Fruit fly (Drosophila melanogaster): Measurements from ENCODE around the gene CG4229.

Gene CG4229

DNA sequence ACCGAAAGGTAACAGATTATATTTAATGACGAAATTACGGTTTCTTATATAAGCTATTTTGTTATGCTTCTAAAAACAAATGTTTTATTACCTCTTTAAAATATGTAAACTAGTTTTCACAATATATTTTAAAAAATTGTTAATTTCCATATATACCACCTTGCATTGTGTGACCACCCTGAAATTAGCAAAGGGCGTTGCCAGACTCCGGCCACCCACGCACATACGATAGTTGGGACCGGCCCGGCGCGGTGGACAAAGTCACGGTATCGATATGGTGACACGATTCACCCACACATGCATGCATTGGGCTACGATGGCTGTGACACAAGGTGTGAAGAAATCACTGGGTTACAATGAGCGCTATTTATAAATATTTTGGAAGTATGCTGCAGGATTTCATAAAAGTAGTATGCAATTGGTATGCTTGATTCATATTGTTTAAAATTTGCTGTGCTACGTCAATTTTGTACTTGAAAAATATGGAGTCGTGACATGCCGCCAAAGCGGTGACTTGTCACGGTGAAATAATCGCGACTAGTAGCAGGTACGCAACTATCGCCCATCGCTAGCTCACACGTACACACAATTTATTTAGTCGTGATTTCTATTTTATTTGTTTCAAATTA is 31.5 kb downstream of the CG4229 start (continued):
- TF ChIP-seq Stat92E (GFP tag; optimal IDR thresholded peaks at IDR 0.05) (no peak), CG18011 (GFP tag; optimal IDR thresholded peaks at IDR 0.05) (no peak), CG12744 (GFP tag; optimal IDR thresholded peaks at IDR 0.05) (peak; percentile 9), Lpt (GFP tag; optimal IDR thresholded peaks at IDR 0.05) (no peak), Lim3 (GFP tag; IDR thresholded peaks at IDR 0.05) (no peak), Asciz (GFP tag; optimal IDR thresholded peaks at IDR 0.05) (no peak), nmo (GFP tag; optimal IDR thresholded peaks at IDR 0.05) (peak; percentile 83), CG1603 (tag; optimal IDR thresholded peaks at IDR 0.05) (peak; percentile 75), CG43689 (GFP tag; IDR thresholded peaks at IDR 0.05) (no peak), Vsx1 (GFP tag; optimal IDR thresholded peaks at IDR 0.05) (no peak), CG18476 (GFP tag; optimal IDR thresholded peaks at IDR 0.05) (peak; percentile 53), gce (GFP tag; IDR thresholded peaks at IDR 0.05) (no peak), CG2129 (GFP tag; IDR thresholded peaks at IDR 0.05; ENCODE audit: partially characterized antibody) (peak; percentile 90), CG4730 (GFP tag; IDR thresholded peaks at IDR 0.05) (peak; percentile 42; the same call in 1 of the 2 replicates), MESR4 (GFP tag; optimal IDR thresholded peaks at IDR 0.05) (no peak), Dref (GFP tag; IDR thresholded peaks at IDR 0.05) (peak; percentile 52), CG4617 (GFP tag; optimal IDR thresholded peaks at IDR 0.05; ENCODE audit: borderline replicate concordance) (peak; percentile 88), nerfin-2 (GFP tag; IDR thresholded peaks at IDR 0.05; ENCODE audit: partially characterized antibody) (peak; percentile 86), CG6254 (GFP tag; optimal IDR thresholded peaks at IDR 0.05) (no peak), Deaf1 (tag; optimal IDR thresholded peaks at IDR 0.05) (no peak), Awh (GFP tag; IDR thresholded peaks at IDR 0.05) (peak; percentile 22; the same call in 1 of the 2 replicates), CG16813 (GFP tag; IDR thresholded peaks at IDR 0.05; ENCODE audit: partially characterized antibody) (peak; percentile 96), Eip74EF (GFP tag; optimal IDR thresholded peaks at IDR 0.05) (no peak), Meics (GFP tag; optimal IDR thresholded peaks at IDR 0.05) (peak; percentile 37), CG3726 (GFP tag; IDR thresholded peaks at IDR 0.05) (peak; percentile 11; the same call in 1 of the 3 replicates), Hr78 (GFP tag; optimal IDR thresholded peaks at IDR 0.05) (no peak), hb (GFP tag; IDR thresholded peaks at IDR 0.05; ENCODE audit: partially characterized antibody) (peak; percentile 92), Nf-YC (tag; optimal IDR thresholded peaks at IDR 0.05) (peak; percentile 48), hbn (GFP tag; IDR thresholded peaks at IDR 0.05; ENCODE audit: partially characterized antibody) (peak; percentile 95), Adf1 (GFP tag; IDR thresholded peaks at IDR 0.05) (no peak), ato (GFP tag; IDR thresholded peaks at IDR 0.05; ENCODE audit: partially characterized antibody) (peak; percentile 60), CG34224 (GFP tag; IDR thresholded peaks at IDR 0.05; ENCODE audit: partially characterized antibody) (peak; percentile 93), wdn (GFP tag; IDR thresholded peaks at IDR 0.05) (no peak; the same call in 1 of the 2 replicates), CG1792 (GFP tag; optimal IDR thresholded peaks at IDR 0.05) (peak; percentile 50), onecut (GFP tag; IDR thresholded peaks at IDR 0.05) (peak; percentile 57), CG12236 (GFP tag; optimal IDR thresholded peaks at IDR 0.05) (no peak), Bdp1 (GFP tag; optimal IDR thresholded peaks at IDR 0.05) (peak; percentile 64), ewg (GFP tag; optimal IDR thresholded peaks at IDR 0.05) (peak; percentile 68), CG7556 (GFP tag; optimal IDR thresholded peaks at IDR 0.05) (peak; percentile 36), CG32767 (GFP tag; IDR thresholded peaks at IDR 0.05) (no peak), Hsf (GFP tag; optimal IDR thresholded peaks at IDR 0.05) (peak; percentile 66), CG31365 (tag; optimal IDR thresholded peaks at IDR 0.05) (no peak), CG31224 (GFP tag; IDR thresholded peaks at IDR 0.05) (peak; percentile 54), gcm2 (GFP tag; optimal IDR thresholded peaks at IDR 0.05) (no peak), disco-r (GFP tag; optimal IDR thresholded peaks at IDR 0.05) (peak; percentile 61), fu2 (GFP tag; optimal IDR thresholded peaks at IDR 0.05) (peak; percentile 34), CG2116 (GFP tag; optimal IDR thresholded peaks at IDR 0.05) (peak; percentile 79), yki (optimal IDR thresholded peaks at IDR 0.05) (peak; percentile 94), CG3838 (GFP tag; optimal IDR thresholded peaks at IDR 0.05) (no peak)
